Worm (Caenorhabditis elegans) whole organism, L4/young adult: ENCODE results near the gene Y55F3BR.10.

Source experiments
- W03F9.2 ChIP-seq: fragments of 150-350 bp; optimal IDR thresholded peaks from 2 replicates; lab custom pipeline; 2014; ENCODE audit warnings: missing biosample characterization, missing genetic modification characterization
- dao-5 ChIP-seq: sonication (generic microtip); optimal IDR thresholded peaks from 2 replicates; lab custom pipeline; 2016; ENCODE audit warnings: missing genotype, missing genetic modification characterization, moderate library complexity, missing compliant biosample characterization
- him-1 ChIP-seq: sonication (generic microtip); optimal IDR thresholded peaks from 2 replicates; lab custom pipeline; 2016; ENCODE audit warnings: missing genotype, missing genetic modification reagents, missing genetic modification characterization, missing compliant biosample characterization

Y55F3BR.10 gene

DNA sequence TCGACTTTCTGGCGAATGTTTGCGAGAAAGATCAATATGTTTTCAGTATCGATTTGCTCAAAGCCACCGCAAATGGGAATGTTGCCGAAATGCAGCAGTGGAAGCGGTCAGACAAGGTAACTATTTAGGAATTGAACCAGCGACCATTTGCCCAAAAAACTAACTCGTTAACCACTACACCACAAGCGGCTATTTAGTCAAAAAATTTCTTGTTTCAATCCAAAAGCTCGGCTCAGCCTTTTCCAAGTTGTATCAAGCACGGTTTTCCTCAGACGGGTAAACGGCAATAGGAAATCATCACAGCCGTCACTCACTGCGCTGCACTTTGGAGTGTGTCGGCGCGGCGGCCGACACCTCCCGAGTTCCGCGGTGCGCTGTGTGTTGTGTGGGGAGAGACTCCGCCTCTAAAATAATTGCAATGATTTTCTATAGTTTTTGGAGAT lies 34.6 kb downstream of the Y55F3BR.10 start:
- TF ChIP-seq him-1 (tag; lab: Kevin White, UChicago) (no peak), W03F9.2 (tag; lab: Kevin White, UChicago) (peak; percentile 64), dao-5 (tag; lab: Kevin White, UChicago) (peak; percentile 22)

DNA sequence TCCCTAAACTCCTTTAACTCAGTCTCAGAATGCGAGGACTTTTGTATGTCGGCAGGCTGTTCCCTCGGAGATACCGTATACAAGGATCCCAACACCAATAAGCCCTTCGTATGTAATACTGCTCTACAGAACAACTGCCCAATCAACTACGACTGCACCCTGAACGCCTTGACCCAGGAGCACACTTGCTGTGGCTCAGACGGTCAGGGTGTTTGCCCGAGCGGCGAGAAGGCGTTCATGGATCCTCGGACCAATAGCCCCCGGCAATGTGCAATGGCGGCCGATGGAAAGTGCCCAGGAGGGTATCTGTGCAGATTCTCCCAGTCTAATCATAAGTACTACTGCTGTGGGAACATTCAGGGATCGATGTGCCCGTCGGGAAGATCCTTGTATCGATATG lies 36.5 kb downstream of the Y55F3BR.10 start:
- TF ChIP-seq W03F9.2 (tag; lab: Kevin White, UChicago) (no peak), dao-5 (tag; lab: Kevin White, UChicago) (no peak), him-1 (tag; lab: Kevin White, UChicago) (no peak)

DNA sequence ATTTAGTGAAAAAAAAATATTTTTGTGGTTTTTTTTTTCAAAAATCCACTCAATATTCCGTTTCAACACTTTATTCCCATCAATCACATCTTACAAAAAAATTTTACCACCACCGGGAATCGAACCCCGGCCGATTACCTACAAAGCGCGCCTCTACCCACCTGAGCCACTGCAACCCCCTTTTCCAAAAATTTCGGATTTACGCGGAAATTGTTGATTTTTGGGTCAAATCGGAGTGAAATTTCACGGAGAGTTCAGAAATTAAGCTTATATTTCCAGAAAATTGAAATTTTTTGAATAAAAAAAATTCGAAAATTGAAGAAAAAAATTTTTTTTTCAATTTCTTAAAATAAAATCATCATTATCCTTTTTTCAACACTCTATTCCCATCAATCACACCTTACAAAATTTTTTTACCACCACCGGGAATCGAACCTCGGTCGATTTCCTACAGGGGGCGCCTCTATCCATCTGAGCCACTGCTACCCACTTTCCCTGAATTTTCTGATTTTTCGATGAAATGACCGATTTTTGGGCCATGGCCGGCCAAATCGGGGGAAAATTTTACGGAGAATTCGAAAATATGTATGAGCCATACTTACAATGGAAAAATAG lies 41.0 kb downstream of the Y55F3BR.10 start:
- TF ChIP-seq W03F9.2 (tag; lab: Kevin White, UChicago) (no peak), him-1 (tag; lab: Kevin White, UChicago) (no peak), dao-5 (tag; lab: Kevin White, UChicago) (no peak)

DNA sequence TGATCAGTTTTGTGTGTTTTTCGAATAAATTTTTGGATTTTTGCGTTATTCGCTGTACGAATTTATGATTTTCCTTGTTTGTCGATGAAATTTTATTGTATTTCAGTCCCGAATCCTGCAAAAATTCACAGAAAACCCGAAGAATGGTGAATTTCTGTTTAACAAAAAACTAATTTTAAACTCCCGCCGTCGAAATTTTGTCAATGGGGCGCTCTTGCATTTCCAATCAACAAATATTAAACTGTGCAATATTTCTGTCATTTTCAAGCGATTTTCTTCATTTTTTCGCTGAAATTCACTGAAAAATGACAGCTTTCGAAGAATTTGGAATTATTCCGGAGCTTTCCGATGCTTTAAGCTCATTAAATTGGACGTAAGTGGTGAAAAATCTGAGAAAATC lies 42.4 kb downstream of the Y55F3BR.10 start, which contains the start of gene Y55F3BR.1:
Gene Y55F3BR.1 (plus strand): TSS at position 115 of the 400 bp plus-strand sequence.
- TF ChIP-seq W03F9.2 (tag; lab: Kevin White, UChicago) (no peak), him-1 (tag; lab: Kevin White, UChicago) (no peak), dao-5 (tag; lab: Kevin White, UChicago) (no peak)

DNA sequence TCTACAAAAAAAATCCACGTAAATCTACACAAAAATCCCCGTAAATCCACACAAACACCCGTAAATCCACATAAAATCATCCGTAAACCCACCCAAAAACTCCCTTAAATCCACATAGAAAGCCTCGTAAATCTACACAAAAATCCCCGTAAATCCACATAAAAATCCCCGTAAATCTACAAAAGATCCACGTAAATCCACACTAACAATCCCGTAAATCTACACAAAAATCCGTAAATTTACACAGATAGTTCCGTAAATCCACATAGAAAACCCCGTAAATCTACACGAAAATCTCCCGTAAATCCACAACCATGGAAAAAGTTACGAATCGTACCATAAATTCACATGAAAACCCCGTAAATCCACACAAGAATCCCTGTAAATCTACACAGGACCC lies 46.4 kb downstream of the Y55F3BR.10 start:
- no peak for TF ChIP-seq W03F9.2 (tag; lab: Kevin White, UChicago)
- TF ChIP-seq him-1 (tag; lab: Kevin White, UChicago): no peak
- TF ChIP-seq dao-5 (tag; lab: Kevin White, UChicago): no peak
